Fruit fly (Drosophila melanogaster) whole organism, pupa: ENCODE measurements around the gene CG9259.

ENCODE experiments used
- CG17806 ChIP-seq: fragments of 200-800 bp; sonication (Bioruptor generic); optimal IDR thresholded peaks from 2 replicates; lab custom pipeline; 2018; ENCODE audit warnings: missing biosample characterization, mild to moderate bottlenecking, missing genetic modification characterization, moderate library complexity
- CG9948 ChIP-seq: fragments of 200-800 bp; sonication (Bioruptor generic); optimal IDR thresholded peaks from 2 replicates; lab custom pipeline; 2018; ENCODE audit warnings: missing biosample characterization, mild to moderate bottlenecking, missing genetic modification characterization, moderate library complexity
- Ets98B ChIP-seq: fragments of 200-800 bp; sonication (Bioruptor generic); IDR thresholded peaks from 2 replicates; pipeline ENCODE4 v1.3.6; 2022; ENCODE audit warnings: missing biosample characterization, missing genetic modification characterization

dm6 chr2L:21115687-21116086 lies 26.5 kb downstream of the CG9259 start:
- no peak for TF ChIP-seq CG9948
- TF ChIP-seq CG17806 (tag; lab: Kevin White, UChicago), result no peak
- no peak for TF ChIP-seq Ets98B (GFP tag; lab: Robert Waterston, UW)
